Worm (Caenorhabditis elegans): ENCODE measurements around the gene T04B8.5.

T04B8.5 gene

ce11 chrII:629454-629853, 5.1 kb upstream of the T04B8.5 start:
- TF ChIP-seq ceh-45 (GFP tag; IDR thresholded peaks at IDR 0.05): 0 out of 2 replicates have a peak, but pooled peaks have one; percentile 50

ce11 chrII:627913-628312, 3.6 kb upstream of the T04B8.5 start:
- no peak for TF ChIP-seq nfya-1 (tag; optimal IDR thresholded peaks at IDR 0.05)
- no peak for TF ChIP-seq hlh-6 (tag; optimal IDR thresholded peaks at IDR 0.05)
- TF ChIP-seq pat-9 (tag; optimal IDR thresholded peaks at IDR 0.05): no peak
- TF ChIP-seq pha-2 (tag; optimal IDR thresholded peaks at IDR 0.05): no peak
- TF ChIP-seq ceh-9 (tag; optimal IDR thresholded peaks at IDR 0.05): no peak
- no peak for TF ChIP-seq ceh-19 (GFP tag; optimal IDR thresholded peaks at IDR 0.05)
- no peak for TF ChIP-seq pqm-1 (tag; optimal IDR thresholded peaks at IDR 0.05)
- no peak for TF ChIP-seq tbx-2 (tag; optimal IDR thresholded peaks at IDR 0.05)
- no peak for TF ChIP-seq ceh-31 (tag; optimal IDR thresholded peaks at IDR 0.05)
- no peak for TF ChIP-seq sox-4 (tag; optimal IDR thresholded peaks at IDR 0.05)
- no peak for TF ChIP-seq che-1 (tag; optimal IDR thresholded peaks at IDR 0.05)
- no peak for TF ChIP-seq ztf-16 (tag; optimal IDR thresholded peaks at IDR 0.05)
- no peak for TF ChIP-seq dmd-4 (tag; optimal IDR thresholded peaks at IDR 0.05; ENCODE audit: borderline replicate concordance)
- TF ChIP-seq gmeb-2 (tag; optimal IDR thresholded peaks at IDR 0.05): no peak
- no peak for TF ChIP-seq pax-1 (tag; optimal IDR thresholded peaks at IDR 0.05)
- TF ChIP-seq T23F11.4 (GFP tag; optimal IDR thresholded peaks at IDR 0.05): no peak
- TF ChIP-seq rnt-1 (tag; optimal IDR thresholded peaks at IDR 0.05): no peak
- no peak for TF ChIP-seq fkh-10 (GFP tag; optimal IDR thresholded peaks at IDR 0.05)
- no peak for TF ChIP-seq lim-6 (tag; optimal IDR thresholded peaks at IDR 0.05)

ce11 chrII:627205-627604, 2.9 kb upstream of the T04B8.5 start, which contains the start of gene arrd-1:
Gene arrd-1 (plus strand): TSS chrII:627505.
- TF ChIP-seq unc-3 (GFP tag; conservative IDR thresholded peaks at IDR 0.05) (no peak), unc-3 (tag; optimal IDR thresholded peaks at IDR 0.05) (no peak), rnt-1 (tag; optimal IDR thresholded peaks at IDR 0.05) (no peak), lim-6 (tag; optimal IDR thresholded peaks at IDR 0.05) (no peak), ceh-9 (tag; optimal IDR thresholded peaks at IDR 0.05) (no peak), unc-42 (tag; optimal IDR thresholded peaks at IDR 0.05) (no peak), ceh-6 (GFP tag; optimal IDR thresholded peaks at IDR 0.05) (no peak), K09A11.1 (tag; optimal IDR thresholded peaks at IDR 0.05; ENCODE audit: insufficient read depth) (no peak)

ce11 chrII:625926-626325, 1.6 kb upstream of the T04B8.5 start:
- TF ChIP-seq tbx-2 (tag; optimal IDR thresholded peaks at IDR 0.05) (peak; percentile 38), hlh-30 (tag; optimal IDR thresholded peaks at IDR 0.05; ENCODE audit: insufficient read depth) (peak; percentile 18), nfya-1 (tag; optimal IDR thresholded peaks at IDR 0.05) (peak; percentile 62), ceh-2 (tag; optimal IDR thresholded peaks at IDR 0.05) (peak; percentile 2), pha-4 (tag; optimal IDR thresholded peaks at IDR 0.05) (no peak), sox-2 (GFP tag; IDR thresholded peaks at IDR 0.05) (no peak), ceh-31 (tag; optimal IDR thresholded peaks at IDR 0.05) (peak; percentile 61), ceh-9 (tag; optimal IDR thresholded peaks at IDR 0.05) (no peak), ceh-48 (tag; optimal IDR thresholded peaks at IDR 0.05) (no peak), unc-55 (GFP tag; optimal IDR thresholded peaks at IDR 0.05) (peak; percentile 75), F13H6.1 (tag; optimal IDR thresholded peaks at IDR 0.05) (peak; percentile 4), ceh-34 (tag; optimal IDR thresholded peaks at IDR 0.05) (peak; percentile 27), unc-42 (tag; optimal IDR thresholded peaks at IDR 0.05) (peak; percentile 12)

ce11 chrII:622478-622877, 1.9 kb downstream of the T04B8.5 start:
- TF ChIP-seq ceh-31 (tag; optimal IDR thresholded peaks at IDR 0.05) (peak; percentile 26), ceh-24 (tag; optimal IDR thresholded peaks at IDR 0.05) (no peak), ama-1 (optimal IDR thresholded peaks at IDR 0.05) (no peak), pqm-1 (tag; optimal IDR thresholded peaks at IDR 0.05) (no peak), nfya-1 (tag; optimal IDR thresholded peaks at IDR 0.05) (peak; percentile 45), hlh-8 (tag; optimal IDR thresholded peaks at IDR 0.05) (no peak), unc-55 (GFP tag; optimal IDR thresholded peaks at IDR 0.05) (peak; percentile 26), C08G9.2 (tag; optimal IDR thresholded peaks at IDR 0.05) (no peak), ceh-34 (tag; optimal IDR thresholded peaks at IDR 0.05) (peak; percentile 53), dmd-4 (tag; optimal IDR thresholded peaks at IDR 0.05; ENCODE audit: borderline replicate concordance) (no peak)
